Worm (Caenorhabditis elegans) whole organism, L1 larva: ENCODE data around the gene T24E12.12.
"Not testable (repeated sequence)": the region's sequence is repeated elsewhere in the genome, so short reads cannot be mapped to it uniquely, and the experiment has no call there.

Source experiments
- F16B12.6 ChIP-seq: fragments of 150-350 bp; optimal IDR thresholded peaks from 2 replicates; lab custom pipeline; 2014; ENCODE audit warnings: missing biosample characterization, missing genetic modification characterization
- Y116A8C.19 ChIP-seq: sonication (generic microtip); optimal IDR thresholded peaks from 2 replicates; lab custom pipeline; 2016; ENCODE audit warnings: missing compliant biosample characterization, missing genetic modification characterization, borderline replicate concordance
- ceh-8 ChIP-seq: fragments of 200-800 bp; sonication (Bioruptor generic); optimal IDR thresholded peaks from 2 replicates; lab custom pipeline; 2018; ENCODE audit warnings: mild to moderate bottlenecking, missing genetic modification characterization, moderate library complexity, missing compliant biosample characterization
- ceh-82 ChIP-seq, 3 experiments: fragments of 150-350 bp in 1 of 3; sonication (generic microtip) in 2 of 3; optimal IDR thresholded peaks; 2 replicates each; lab custom pipeline; 2014 to 2017; ENCODE audit warnings: missing biosample characterization in 3 of 3, missing genetic modification characterization in 3 of 3
- ceh-90 ChIP-seq: sonication (generic microtip); optimal IDR thresholded peaks from 2 replicates; lab custom pipeline; 2016; ENCODE audit warnings: missing genetic modification characterization, missing compliant biosample characterization
- dpl-1 ChIP-seq, 3 experiments: fragments of 150-350 bp in 2 of 3; sonication (generic microtip) in 1 of 3; optimal IDR thresholded peaks; 2 replicates each; lab custom pipeline; 2014 to 2017; ENCODE audit warnings: missing biosample characterization in 3 of 3, missing genetic modification characterization in 3 of 3, missing genetic modification reagents in 3 of 3
- egl-13 ChIP-seq: sonication (generic microtip); optimal IDR thresholded peaks from 2 replicates; lab custom pipeline; 2016; ENCODE audit warnings: missing genotype, missing genetic modification reagents, missing genetic modification characterization, missing compliant biosample characterization
- egl-27 ChIP-seq, 2 experiments: fragments of 150-350 bp in 1 of 2; sonication (generic microtip); optimal IDR thresholded peaks; 3 replicates each; lab custom pipeline; 2017 to 2018; ENCODE audit warnings: missing biosample characterization in 2 of 2, missing genetic modification characterization in 2 of 2, missing genetic modification reagents in 2 of 2
- elt-3 ChIP-seq, 6 experiments: fragments of 150-350 bp in 1 of 6; sonication (generic microtip); optimal IDR thresholded peaks; 2 replicates each; lab custom pipeline; 2017 to 2018; ENCODE audit warnings: missing biosample characterization in 6 of 6, missing genetic modification characterization in 6 of 6, inconsistent platforms in 1 of 6
- ets-5 ChIP-seq: fragments of 200-800 bp; sonication (Bioruptor generic); IDR thresholded peaks from 2 replicates; pipeline ENCODE4 v1.3.6; 2022; ENCODE audit warnings: missing genetic modification characterization, missing compliant biosample characterization
- fkh-4 ChIP-seq: sonication (generic microtip); optimal IDR thresholded peaks from 2 replicates; lab custom pipeline; 2016; ENCODE audit warnings: missing compliant biosample characterization, missing genetic modification characterization, borderline replicate concordance
- grh-1 ChIP-seq: fragments of 200-800 bp; sonication (Bioruptor generic); IDR thresholded peaks from 2 replicates; pipeline ENCODE4 v1.3.6; 2022; ENCODE audit warnings: missing genetic modification reagents, missing genetic modification characterization, missing compliant biosample characterization
- hlh-4 ChIP-seq: sonication (generic microtip); optimal IDR thresholded peaks from 2 replicates; lab custom pipeline; 2016; ENCODE audit warnings: mild to moderate bottlenecking, missing genetic modification characterization, missing compliant biosample characterization
- lin-13 ChIP-seq: fragments of 150-350 bp; optimal IDR thresholded peaks from 2 replicates; lab custom pipeline; 2014; ENCODE audit warnings: missing biosample characterization, missing genetic modification reagents, missing genetic modification characterization
- lin-14 ChIP-seq: fragments of 200-800 bp; sonication (Bioruptor generic); optimal IDR thresholded peaks from 2 replicates; lab custom pipeline; 2018; ENCODE audit warnings: mild to moderate bottlenecking, missing genetic modification characterization, moderate library complexity, missing compliant biosample characterization
- lin-39 ChIP-seq: fragments of 150-350 bp; optimal IDR thresholded peaks from 2 replicates; lab custom pipeline; 2014; ENCODE audit warnings: missing biosample characterization, missing genetic modification reagents, missing genetic modification characterization
- lir-3 ChIP-seq: sonication (generic microtip); optimal IDR thresholded peaks from 2 replicates; lab custom pipeline; 2016; ENCODE audit warnings: mild to moderate bottlenecking, missing genetic modification characterization, moderate library complexity, missing compliant biosample characterization; ENCODE audit not compliant: poor library complexity
- mdl-1 ChIP-seq, 2 experiments: fragments of 150-350 bp; optimal IDR thresholded peaks; 2 replicates each; lab custom pipeline; 2014 to 2017; ENCODE audit warnings: missing biosample characterization in 2 of 2, missing genetic modification characterization in 2 of 2, inconsistent platforms in 1 of 2
- nhr-11 ChIP-seq: fragments of 150-350 bp; optimal IDR thresholded peaks from 2 replicates; lab custom pipeline; 2014; ENCODE audit warnings: missing biosample characterization, missing genetic modification characterization
- nhr-12 ChIP-seq: sonication (generic microtip); optimal IDR thresholded peaks from 2 replicates; lab custom pipeline; 2017; ENCODE audit warnings: missing biosample characterization, missing genetic modification characterization
- nhr-237 ChIP-seq: fragments of 150-350 bp; optimal IDR thresholded peaks from 2 replicates; lab custom pipeline; 2014; ENCODE audit warnings: missing biosample characterization, missing genetic modification characterization
- nhr-28 ChIP-seq: fragments of 150-350 bp; optimal IDR thresholded peaks from 2 replicates; lab custom pipeline; 2014; ENCODE audit warnings: missing biosample characterization, missing genetic modification characterization
- nhr-47 ChIP-seq: sonication (generic microtip); optimal IDR thresholded peaks from 2 replicates; lab custom pipeline; 2016; ENCODE audit warnings: mild to moderate bottlenecking, missing genetic modification characterization, moderate library complexity, missing compliant biosample characterization
- nhr-71 ChIP-seq: sonication (generic microtip); optimal IDR thresholded peaks from 2 replicates; lab custom pipeline; 2016; ENCODE audit warnings: mild to moderate bottlenecking, missing genetic modification characterization, moderate library complexity, missing compliant biosample characterization
- nhr-77 ChIP-seq: fragments of 150-350 bp; optimal IDR thresholded peaks from 2 replicates; lab custom pipeline; 2014; ENCODE audit warnings: missing biosample characterization, missing genetic modification characterization
- pqm-1 ChIP-seq: sonication (generic microtip); optimal IDR thresholded peaks from 3 replicates; lab custom pipeline; 2017; ENCODE audit warnings: missing biosample characterization, missing genetic modification characterization
- skn-1 ChIP-seq: fragments of 150-350 bp; optimal IDR thresholded peaks from 2 replicates; lab custom pipeline; 2014; ENCODE audit warnings: missing biosample characterization, missing genetic modification characterization
- sox-4 ChIP-seq: sonication (generic microtip); optimal IDR thresholded peaks from 2 replicates; lab custom pipeline; 2016; ENCODE audit warnings: missing genetic modification characterization, missing compliant biosample characterization
- sptf-1 ChIP-seq: fragments of 150-350 bp; optimal IDR thresholded peaks from 2 replicates; lab custom pipeline; 2014; ENCODE audit warnings: missing biosample characterization, missing genetic modification characterization
- sup-37 ChIP-seq: fragments of 200-800 bp; sonication (Bioruptor generic); optimal IDR thresholded peaks from 2 replicates; lab custom pipeline; 2018; ENCODE audit warnings: mild to moderate bottlenecking, missing genetic modification characterization, missing compliant biosample characterization
- unc-86 ChIP-seq: sonication (generic microtip); optimal IDR thresholded peaks from 2 replicates; lab custom pipeline; 2016; ENCODE audit warnings: missing genetic modification characterization, missing compliant biosample characterization
- unc-98 ChIP-seq: fragments of 200-800 bp; sonication (Bioruptor generic); IDR thresholded peaks from 2 replicates; pipeline ENCODE4 v1.3.6; 2022; ENCODE audit warnings: missing genetic modification characterization, missing compliant biosample characterization
- vab-15 ChIP-seq: sonication (generic microtip); optimal IDR thresholded peaks from 2 replicates; lab custom pipeline; 2017; ENCODE audit warnings: missing genotype, mild to moderate bottlenecking, missing genetic modification characterization, missing compliant biosample characterization
- zag-1 ChIP-seq: fragments of 150-350 bp; optimal IDR thresholded peaks from 2 replicates; lab custom pipeline; 2014; ENCODE audit warnings: missing biosample characterization, missing genetic modification characterization
- zip-4 ChIP-seq: fragments of 200-800 bp; sonication (Bioruptor generic); optimal IDR thresholded peaks from 2 replicates; lab custom pipeline; 2018; ENCODE audit warnings: mild to moderate bottlenecking, missing genetic modification characterization, moderate library complexity, missing compliant biosample characterization
- ztf-4 ChIP-seq: fragments of 150-350 bp; optimal IDR thresholded peaks from 2 replicates; lab custom pipeline; 2014; ENCODE audit warnings: missing biosample characterization, missing genetic modification characterization

The T24E12.12 gene

DNA sequence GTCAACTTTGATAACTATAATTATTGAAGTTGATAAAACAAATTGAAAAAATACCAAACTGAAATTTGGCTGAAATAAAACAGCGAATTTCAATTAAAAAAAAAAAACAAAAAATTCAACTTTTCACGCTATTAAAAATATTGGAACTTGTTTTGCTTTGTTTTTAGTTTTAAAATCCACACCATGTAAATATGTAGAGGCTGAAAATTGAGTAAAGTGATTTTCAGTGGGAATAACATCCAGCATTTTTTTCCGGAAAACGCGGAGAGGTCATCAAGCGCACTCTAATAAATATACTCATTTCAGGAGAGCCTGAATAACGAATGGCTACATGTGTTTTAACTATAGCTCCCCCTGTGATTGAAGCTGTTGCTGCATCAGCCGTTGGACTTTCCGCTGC, 5.5 kb upstream of the T24E12.12 start, which contains the start of gene rcd-1:
TSS of gene rcd-1 (plus strand) at position 301 of the 400 bp plus-strand sequence.
- no peak for TF ChIP-seq zag-1 (tag; lab: Kevin White, UChicago)
- no peak for TF ChIP-seq nhr-11 (tag; lab: Kevin White, UChicago)
- TF ChIP-seq unc-86 (tag; lab: Kevin White, UChicago) = no peak
- no peak for TF ChIP-seq Y116A8C.19
- TF ChIP-seq unc-98 = no peak
- TF ChIP-seq vab-15 (tag; lab: Kevin White, UChicago) = no peak
- no peak for TF ChIP-seq lin-14 (GFP tag; lab: Kevin White, UChicago)

- no peak for TF ChIP-seq nhr-71 (tag; lab: Kevin White, UChicago)
Measured at ce11 chrII:3757499-3757898, 1.6 kb upstream of the T24E12.12 start, which contains the start of gene srx-111. TSS of gene srx-111 (plus strand) at chrII:3757799.

- not testable (repeated sequence) for TF ChIP-seq fkh-4 (tag; lab: Kevin White, UChicago); skn-1 (tag; lab: Kevin White, UChicago); grh-1 (GFP tag; lab: Robert Waterston, UW)
Measured at ce11 chrII:3761599-3761998, 2.5 kb downstream of the T24E12.12 start, which contains the start of gene T24E12.6. TSS of gene T24E12.6 (minus strand) at chrII:3761699.

- no peak for TF ChIP-seq elt-3 (tag; optimal IDR thresholded peaks at IDR 0.05; lab: Kevin White, UChicago)
- no peak for TF ChIP-seq zip-4
- no peak for TF ChIP-seq hlh-4 (tag; lab: Kevin White, UChicago)
- no peak for TF ChIP-seq ceh-90 (tag; lab: Kevin White, UChicago)
- TF ChIP-seq egl-13 (tag; lab: Kevin White, UChicago) = no peak
- TF ChIP-seq dpl-1 (GFP tag; optimal IDR thresholded peaks at IDR 0.05; lab: Kevin White, UChicago) = no peak
- TF ChIP-seq ceh-8 (GFP tag; lab: Kevin White, UChicago) = no peak
- TF ChIP-seq ets-5 (GFP tag; lab: Robert Waterston, UW) = no peak
- no peak for TF ChIP-seq nhr-28
- no peak for TF ChIP-seq mdl-1 (tag; optimal IDR thresholded peaks at IDR 0.05; lab: Kevin White, UChicago)
- TF ChIP-seq nhr-77 (tag; lab: Kevin White, UChicago) = no peak
- TF ChIP-seq ztf-4 (tag; lab: Kevin White, UChicago) = no peak
- TF ChIP-seq sptf-1 (tag; lab: Kevin White, UChicago) = no peak
- TF ChIP-seq sox-4 (tag; lab: Kevin White, UChicago) = no peak
- TF ChIP-seq nhr-12 (tag; lab: Kevin White, UChicago) = no peak
- TF ChIP-seq fkh-4 (tag; lab: Kevin White, UChicago) = no peak
- TF ChIP-seq F16B12.6 (tag; lab: Kevin White, UChicago) = no peak
- TF ChIP-seq nhr-237 = no peak
- TF ChIP-seq lir-3 = no peak
Measured at ce11 chrII:3764486-3764885, 5.4 kb downstream of the T24E12.12 start, which contains the start of gene srx-112. TSS of gene srx-112 (minus strand) at chrII:3764586.

ce11 chrII:3771640-3772039, 12.6 kb downstream of the T24E12.12 start:
- no peak for TF ChIP-seq unc-86 (tag; lab: Kevin White, UChicago)
- TF ChIP-seq lin-39 (tag; lab: Kevin White, UChicago) = no peak
- TF ChIP-seq ceh-90 (tag; lab: Kevin White, UChicago) = no peak
- TF ChIP-seq mdl-1 (tag; optimal IDR thresholded peaks at IDR 0.05; lab: Kevin White, UChicago) = no peak
- TF ChIP-seq nhr-47 = no peak
- TF ChIP-seq lin-13 (GFP tag; lab: Kevin White, UChicago) = no peak
- TF ChIP-seq egl-27 (tag; optimal IDR thresholded peaks at IDR 0.05; lab: Kevin White, UChicago) = no peak
- TF ChIP-seq sup-37 (GFP tag; lab: Kevin White, UChicago) = no peak
- no peak for TF ChIP-seq ceh-82 (tag; optimal IDR thresholded peaks at IDR 0.05; lab: Kevin White, UChicago)
- no peak for TF ChIP-seq pqm-1
- TF ChIP-seq nhr-11 (tag; lab: Kevin White, UChicago) = no peak
